Worm (Caenorhabditis elegans) whole organism, midembryonic: ENCODE results near the gene hrg-5.

Experiments used
- T22C8.4 ChIP-seq: fragments of 200-800 bp; sonication (Bioruptor generic); IDR thresholded peaks from 2 replicates; pipeline ENCODE4 v1.3.6; 2022; ENCODE audit warnings: missing genetic modification characterization, missing compliant biosample characterization
- cog-1 ChIP-seq: sonication (generic microtip); optimal IDR thresholded peaks from 2 replicates; lab custom pipeline; 2016; ENCODE audit warnings: missing genetic modification characterization, missing compliant biosample characterization
- flt-1 ChIP-seq: fragments of 200-800 bp; sonication (Bioruptor generic); IDR thresholded peaks from 2 replicates; pipeline ENCODE4 v1.3.6; 2022; ENCODE audit warnings: missing genetic modification characterization, missing compliant biosample characterization
- klf-2 ChIP-seq: fragments of 200-800 bp; sonication (Bioruptor generic); conservative IDR thresholded peaks from 2 replicates; pipeline ENCODE4 v1.3.6; 2022; ENCODE audit warnings: missing genetic modification reagents, missing genetic modification characterization, missing compliant biosample characterization
- med-1 ChIP-seq: sonication (generic microtip); optimal IDR thresholded peaks from 2 replicates; lab custom pipeline; 2017; ENCODE audit warnings: missing genetic modification characterization, mild to moderate bottlenecking, missing compliant biosample characterization, antibody characterized with exemption, missing genetic modification reagents; ENCODE audit not compliant: insufficient read depth
- ref-1 ChIP-seq: fragments of 200-800 bp; sonication (Bioruptor generic); conservative IDR thresholded peaks from 2 replicates; pipeline ENCODE4 v1.3.6; 2022; ENCODE audit warnings: missing genetic modification reagents, missing genetic modification characterization, missing compliant biosample characterization
- tab-1 ChIP-seq: fragments of 200-800 bp; sonication (Bioruptor generic); IDR thresholded peaks from 2 replicates; pipeline ENCODE4 v1.3.6; 2022; ENCODE audit warnings: missing genetic modification characterization, missing compliant biosample characterization
- ztf-23 ChIP-seq: fragments of 200-800 bp; sonication (Bioruptor generic); IDR thresholded peaks from 2 replicates; pipeline ENCODE4 v1.3.6; 2022; ENCODE audit warnings: missing genetic modification reagents, missing genetic modification characterization, missing compliant biosample characterization
- ztf-29 ChIP-seq: fragments of 200-800 bp; sonication (Bioruptor generic); IDR thresholded peaks from 2 replicates; pipeline ENCODE4 v1.3.6; 2022; ENCODE audit warnings: missing genetic modification reagents, missing genetic modification characterization, missing compliant biosample characterization

Gene hrg-5

ce11 chrIV:11030117-11030516 is 889 bp upstream of the hrg-5 start:
- TF ChIP-seq ztf-23 (GFP tag; lab: Robert Waterston, UW) (no peak), cog-1 (tag; lab: Kevin White, UChicago) (no peak), ztf-29 (GFP tag; lab: Robert Waterston, UW) (no peak), flt-1 (GFP tag; lab: Robert Waterston, UW) (no peak), tab-1 (no peak)

DNA sequence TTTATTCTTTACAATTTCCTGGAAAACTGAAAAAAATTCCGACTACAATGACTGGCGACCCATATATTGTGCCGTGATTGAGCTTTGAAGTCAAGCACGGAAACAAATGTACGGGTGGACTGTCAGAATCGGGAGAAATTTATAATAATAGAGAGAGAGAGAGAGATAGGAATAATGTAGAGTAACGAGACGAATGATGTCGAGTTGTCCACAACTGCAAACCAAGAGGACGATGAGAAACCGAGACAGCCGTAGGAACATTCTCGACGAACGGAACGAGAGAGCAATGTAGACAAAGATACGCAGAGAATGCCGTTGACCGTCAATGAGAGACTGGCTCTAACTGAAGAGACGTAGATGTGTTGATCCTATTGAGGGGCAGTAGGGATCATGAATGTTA is 1.7 kb downstream of the hrg-5 start:
- TF ChIP-seq flt-1 (GFP tag; lab: Robert Waterston, UW): peak; percentile 76; the same call in 1 of the 2 replicates
- TF ChIP-seq cog-1 (tag; lab: Kevin White, UChicago): peak; percentile 76
- TF ChIP-seq tab-1: no peak

DNA sequence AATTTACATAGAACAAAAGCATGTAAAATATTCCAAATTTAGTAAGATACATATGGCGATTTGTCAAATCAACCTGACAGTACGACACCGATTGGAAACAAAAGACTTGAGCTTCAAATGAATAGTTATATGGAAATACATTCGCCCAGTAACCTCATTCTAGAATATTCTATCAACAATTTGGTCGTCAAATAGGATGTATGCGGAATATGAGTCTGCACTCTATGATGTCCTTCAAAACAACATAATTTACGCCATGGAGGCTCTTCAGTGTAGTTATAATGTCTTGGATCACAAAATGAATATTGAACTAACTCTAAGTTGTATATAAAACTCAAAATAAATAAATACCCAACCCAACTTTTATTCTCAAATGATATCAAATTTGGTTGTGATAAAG is 2.6 kb downstream of the hrg-5 start:
- TF ChIP-seq T22C8.4: 0 out of 2 replicates have a peak, but pooled peaks have one; percentile 11
- no peak for TF ChIP-seq ztf-23 (GFP tag; lab: Robert Waterston, UW)

DNA sequence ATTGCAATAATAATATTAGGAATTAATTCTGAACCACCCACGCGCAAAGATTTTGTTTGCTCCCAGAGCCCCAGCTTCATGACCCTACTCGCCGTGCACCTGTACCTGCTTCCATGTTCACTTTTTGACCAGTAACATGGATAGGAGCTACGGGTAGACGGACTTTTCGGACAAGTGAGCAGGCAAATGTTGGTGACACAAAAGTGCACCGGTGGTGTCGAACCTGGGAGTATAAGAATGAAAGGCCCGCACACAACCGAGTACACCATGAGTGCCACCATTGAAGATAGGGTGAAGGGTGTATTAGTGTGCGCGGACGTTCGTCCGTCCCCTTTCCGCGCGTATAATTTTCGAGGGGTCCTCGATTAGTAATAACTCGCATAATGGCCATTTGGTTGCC is 3.3 kb downstream of the hrg-5 start:
- TF ChIP-seq med-1 (GFP tag; lab: Kevin White, UChicago) (peak; percentile 94), ref-1 (GFP tag; lab: Robert Waterston, UW) (peak; percentile 99), tab-1 (peak; percentile 100), T22C8.4 (peak; percentile 96), ztf-23 (GFP tag; lab: Robert Waterston, UW) (peak; percentile 97), ztf-29 (GFP tag; lab: Robert Waterston, UW) (peak; percentile 97), flt-1 (GFP tag; lab: Robert Waterston, UW) (peak; percentile 99), klf-2 (GFP tag; lab: Robert Waterston, UW) (peak; percentile 97), cog-1 (tag; lab: Kevin White, UChicago) (peak; percentile 99)

DNA sequence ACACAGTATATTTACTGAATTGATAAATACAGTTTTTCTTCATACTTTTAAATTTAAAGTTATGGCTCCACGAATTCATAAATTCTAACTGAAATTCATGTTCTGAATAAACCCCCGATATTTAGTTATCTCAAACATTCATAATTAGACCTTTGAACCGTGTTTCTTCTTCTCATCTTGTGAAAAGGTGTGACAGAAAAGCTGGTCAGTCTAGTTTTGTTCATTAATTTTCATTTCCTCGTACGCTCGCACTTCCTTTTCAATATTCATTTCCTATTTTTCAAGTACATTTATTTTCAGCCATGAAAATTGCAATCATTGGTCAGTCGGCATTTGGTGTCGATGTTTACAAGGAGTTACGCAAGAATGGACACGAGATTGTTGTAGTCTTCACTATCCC is 6.9 kb downstream of the hrg-5 start, which contains the start of gene alh-3:
TSS of gene alh-3 (plus strand) at position 301 of the 400 bp plus-strand sequence.
- no peak for TF ChIP-seq flt-1 (GFP tag; lab: Robert Waterston, UW)
- TF ChIP-seq med-1 (GFP tag; lab: Kevin White, UChicago): no peak
- no peak for TF ChIP-seq ref-1 (GFP tag; lab: Robert Waterston, UW)
- TF ChIP-seq klf-2 (GFP tag; lab: Robert Waterston, UW): no peak
- no peak for TF ChIP-seq T22C8.4
- TF ChIP-seq ztf-23 (GFP tag; lab: Robert Waterston, UW): no peak
- no peak for TF ChIP-seq ztf-29 (GFP tag; lab: Robert Waterston, UW)
- TF ChIP-seq tab-1: no peak

DNA sequence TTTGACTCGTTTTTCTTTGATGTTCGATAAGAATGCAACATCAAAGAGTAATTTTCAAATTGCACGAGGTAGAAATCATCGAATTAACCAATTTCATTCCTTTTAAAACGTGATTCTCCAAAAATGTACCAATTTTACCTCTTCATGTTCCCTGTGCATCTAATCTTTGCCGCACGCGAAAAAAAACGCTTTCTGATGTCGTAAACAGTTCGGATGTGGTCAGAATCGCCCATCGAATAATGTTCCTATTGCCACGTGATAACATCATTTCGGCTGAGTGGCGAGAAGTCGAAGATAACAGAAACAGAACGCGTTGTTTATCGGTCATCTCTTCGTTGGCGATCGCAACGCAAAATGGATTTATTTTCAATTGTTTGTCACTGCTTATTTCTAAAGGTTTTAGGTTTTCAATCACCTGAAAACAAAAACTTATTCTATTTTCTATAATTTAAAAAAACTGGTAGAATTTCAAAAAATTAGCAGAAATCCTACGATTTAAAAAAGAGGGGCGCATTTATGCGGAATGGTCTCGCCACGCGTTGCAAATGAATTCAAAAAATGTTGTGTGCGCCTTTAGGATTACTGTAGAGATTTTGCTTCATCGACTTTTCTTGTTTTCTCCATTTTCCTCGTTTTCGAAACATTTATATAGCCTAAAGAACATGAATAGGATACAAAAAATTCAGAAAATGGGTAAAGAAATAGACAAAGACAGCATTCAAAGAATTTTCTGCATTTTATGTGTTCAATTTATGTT is 7.5 kb downstream of the hrg-5 start, which contains the start of gene mogs-1:
TSS of gene mogs-1 (minus strand) at position 417 of the 757 bp plus-strand sequence.
- TF ChIP-seq cog-1 (tag; lab: Kevin White, UChicago) (no peak), med-1 (GFP tag; lab: Kevin White, UChicago) (no peak), ztf-29 (GFP tag; lab: Robert Waterston, UW) (no peak), ref-1 (GFP tag; lab: Robert Waterston, UW) (no peak), klf-2 (GFP tag; lab: Robert Waterston, UW) (no peak), T22C8.4 (no peak), tab-1 (no peak), ztf-23 (GFP tag; lab: Robert Waterston, UW) (no peak), flt-1 (GFP tag; lab: Robert Waterston, UW) (no peak)

DNA sequence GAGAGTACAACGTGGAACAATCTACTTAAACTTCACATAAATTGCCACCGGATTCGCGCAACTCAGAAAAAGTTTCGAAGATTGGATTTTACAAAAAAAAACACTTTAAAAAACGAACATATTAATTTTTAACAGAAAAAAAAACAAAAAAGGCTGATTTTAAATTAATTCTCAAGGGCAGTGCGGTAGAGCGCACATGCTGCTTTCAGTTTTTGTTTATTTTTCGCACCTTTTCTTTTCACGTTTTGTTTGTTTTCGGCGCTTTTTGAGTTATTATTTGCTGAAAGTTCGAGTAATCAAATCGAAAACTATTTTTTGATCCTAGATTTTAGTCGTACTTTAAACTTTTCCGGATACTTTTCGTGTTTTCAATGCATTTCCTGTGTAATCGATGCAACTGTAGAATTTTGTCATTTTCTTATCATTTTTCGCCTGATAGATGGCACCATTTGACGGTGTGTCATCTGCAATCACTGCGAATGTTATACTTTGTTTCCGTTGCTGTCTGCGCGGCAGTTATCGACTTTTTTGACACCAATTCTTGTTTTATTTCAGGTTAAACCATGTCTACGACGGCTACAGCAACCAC is 9.2 kb downstream of the hrg-5 start, which contains the start of gene F13H10.8:
TSS of gene F13H10.8 (plus strand) at position 556 of the 589 bp plus-strand sequence.
- TF ChIP-seq T22C8.4: no peak
- no peak for TF ChIP-seq flt-1 (GFP tag; lab: Robert Waterston, UW)
- TF ChIP-seq klf-2 (GFP tag; lab: Robert Waterston, UW): no peak
- TF ChIP-seq ref-1 (GFP tag; lab: Robert Waterston, UW): no peak
- no peak for TF ChIP-seq tab-1
- TF ChIP-seq med-1 (GFP tag; lab: Kevin White, UChicago): no peak
- TF ChIP-seq cog-1 (tag; lab: Kevin White, UChicago): no peak
- no peak for TF ChIP-seq ztf-29 (GFP tag; lab: Robert Waterston, UW)
- no peak for TF ChIP-seq ztf-23 (GFP tag; lab: Robert Waterston, UW)

ce11 chrIV:11015881-11016280 is 13.3 kb downstream of the hrg-5 start, which contains the start of gene F13H10.3:
Gene F13H10.3 (minus strand): TSS chrIV:11015953.
- TF ChIP-seq ztf-29 (GFP tag; lab: Robert Waterston, UW) (no peak), cog-1 (tag; lab: Kevin White, UChicago) (no peak)

ce11 chrIV:11011920-11012319 is 17.3 kb downstream of the hrg-5 start, which contains the start of gene ndx-9:
Gene ndx-9 (minus strand): TSS chrIV:11012020.
- no peak for TF ChIP-seq ref-1 (GFP tag; lab: Robert Waterston, UW)
- no peak for TF ChIP-seq tab-1
- TF ChIP-seq ztf-29 (GFP tag; lab: Robert Waterston, UW): no peak
- no peak for TF ChIP-seq med-1 (GFP tag; lab: Kevin White, UChicago)
- TF ChIP-seq klf-2 (GFP tag; lab: Robert Waterston, UW): no peak
- no peak for TF ChIP-seq flt-1 (GFP tag; lab: Robert Waterston, UW)
- no peak for TF ChIP-seq cog-1 (tag; lab: Kevin White, UChicago)
- no peak for TF ChIP-seq ztf-23 (GFP tag; lab: Robert Waterston, UW)
- no peak for TF ChIP-seq T22C8.4
